Worm (Caenorhabditis elegans) whole organism, L4 larva: ENCODE data around the gene Y45G5AM.6.
A peak's percentile ranks its signal among the peaks of the same experiment; 100 is the strongest.

Experiments used
- F37D6.2 ChIP-seq: sonication (generic microtip); optimal IDR thresholded peaks from 2 replicates; lab custom pipeline; 2016; ENCODE audit warnings: mild to moderate bottlenecking, missing genetic modification characterization, missing compliant biosample characterization
- R02D3.7 ChIP-seq: fragments of 150-350 bp; sonication (generic microtip); optimal IDR thresholded peaks from 3 replicates; lab custom pipeline; 2014; ENCODE audit warnings: missing biosample characterization, missing genetic modification characterization
- T26A8.4 ChIP-seq: fragments of 200-800 bp; sonication (Bioruptor generic); IDR thresholded peaks from 2 replicates; pipeline ENCODE4 v1.3.6; 2022; ENCODE audit warnings: missing genetic modification characterization, missing compliant biosample characterization
- Y105C5A.15 ChIP-seq: fragments of 200-800 bp; sonication (Bioruptor generic); IDR thresholded peaks from 2 replicates; pipeline ENCODE4 v1.3.6; 2022; ENCODE audit warnings: missing genetic modification characterization, missing compliant biosample characterization
- Y75B8A.6 ChIP-seq: fragments of 200-800 bp; sonication (Bioruptor generic); IDR thresholded peaks from 2 replicates; pipeline ENCODE4 v1.3.6; 2022; ENCODE audit warnings: missing genetic modification reagents, missing genetic modification characterization, missing compliant biosample characterization
- ZK337.2 ChIP-seq: fragments of 200-800 bp; sonication (Bioruptor generic); IDR thresholded peaks from 2 replicates; pipeline ENCODE4 v1.3.6; 2022; ENCODE audit warnings: missing genetic modification reagents, missing genetic modification characterization, missing compliant biosample characterization
- ama-1 ChIP-seq: fragments of 150-350 bp; optimal IDR thresholded peaks from 2 replicates; lab custom pipeline; 2014; ENCODE audit warnings: inconsistent platforms, mixed read lengths
- attf-4 ChIP-seq: sonication (generic microtip); optimal IDR thresholded peaks from 3 replicates; lab custom pipeline; 2017; ENCODE audit warnings: missing biosample characterization, missing genetic modification characterization
- ceh-32 ChIP-seq: sonication (generic microtip); optimal IDR thresholded peaks from 2 replicates; lab custom pipeline; 2016; ENCODE audit warnings: mild to moderate bottlenecking, missing genetic modification characterization, missing compliant biosample characterization; ENCODE audit not compliant: poor library complexity
- ceh-62 ChIP-seq: sonication (generic microtip); optimal IDR thresholded peaks from 2 replicates; lab custom pipeline; 2017; ENCODE audit warnings: missing biosample characterization, missing genetic modification characterization
- cey-2 ChIP-seq: sonication (generic microtip); optimal IDR thresholded peaks from 3 replicates; lab custom pipeline; 2017; ENCODE audit warnings: missing genetic modification characterization, mild to moderate bottlenecking, missing compliant biosample characterization, antibody characterized with exemption, borderline replicate concordance; ENCODE audit not compliant: insufficient read depth
- ctbp-1 ChIP-seq: fragments of 200-800 bp; sonication (Bioruptor generic); IDR thresholded peaks from 2 replicates; pipeline ENCODE4 v1.3.6; 2022; ENCODE audit warnings: missing genetic modification reagents, missing genetic modification characterization, missing compliant biosample characterization
- daf-12 ChIP-seq: fragments of 150-350 bp; optimal IDR thresholded peaks from 2 replicates; lab custom pipeline; 2014; ENCODE audit warnings: missing biosample characterization, missing genetic modification reagents, missing genetic modification characterization
- daf-16 ChIP-seq, 3 experiments: sonication (generic microtip); optimal IDR thresholded peaks; 2 replicates each; lab custom pipeline; 2016 to 2017; ENCODE audit warnings: missing genetic modification characterization in 3 of 3, missing genetic modification reagents in 3 of 3, mild to moderate bottlenecking in 2 of 3, missing compliant biosample characterization in 2 of 3, missing biosample characterization in 1 of 3, moderate library complexity in 1 of 3
- daf-19 ChIP-seq: fragments of 200-800 bp; sonication (Bioruptor generic); conservative IDR thresholded peaks from 2 replicates; pipeline ENCODE4 v1.3.6; 2022; ENCODE audit warnings: missing genetic modification characterization, missing compliant biosample characterization
- dmd-9 ChIP-seq: fragments of 200-800 bp; sonication (Bioruptor generic); IDR thresholded peaks from 2 replicates; pipeline ENCODE4 v1.3.6; 2022; ENCODE audit warnings: missing genetic modification reagents, missing genetic modification characterization, missing compliant biosample characterization
- dve-1 ChIP-seq: sonication (generic microtip); optimal IDR thresholded peaks from 2 replicates; lab custom pipeline; 2017; ENCODE audit warnings: antibody characterized with exemption, mild to moderate bottlenecking, missing genetic modification characterization, missing compliant biosample characterization; ENCODE audit not compliant: insufficient read depth
- egl-27 ChIP-seq: sonication (generic microtip); optimal IDR thresholded peaks from 3 replicates; lab custom pipeline; 2017; ENCODE audit warnings: missing biosample characterization, missing genetic modification reagents, missing genetic modification characterization
- egl-43 ChIP-seq: fragments of 200-800 bp; sonication (Bioruptor generic); IDR thresholded peaks from 2 replicates; pipeline ENCODE4 v1.3.6; 2022; ENCODE audit warnings: missing genetic modification reagents, missing genetic modification characterization, missing compliant biosample characterization
- fkh-10 ChIP-seq: fragments of 150-350 bp; optimal IDR thresholded peaks from 2 replicates; lab custom pipeline; 2014; ENCODE audit warnings: missing biosample characterization, missing genetic modification reagents, missing genetic modification characterization
- hlh-11 ChIP-seq: fragments of 200-800 bp; sonication (Bioruptor generic); optimal IDR thresholded peaks from 2 replicates; lab custom pipeline; 2018; ENCODE audit warnings: mild to moderate bottlenecking, missing genetic modification characterization, missing compliant biosample characterization
- hlh-30 ChIP-seq: sonication (generic microtip); optimal IDR thresholded peaks from 2 replicates; lab custom pipeline; 2017; ENCODE audit warnings: antibody characterized with exemption, mild to moderate bottlenecking, missing genetic modification characterization, missing compliant biosample characterization; ENCODE audit not compliant: insufficient read depth
- jun-1 ChIP-seq: fragments of 150-350 bp; optimal IDR thresholded peaks from 2 replicates; lab custom pipeline; 2014; ENCODE audit warnings: missing biosample characterization, missing genetic modification reagents, missing genetic modification characterization
- lim-7 ChIP-seq: fragments of 200-800 bp; sonication (Bioruptor generic); IDR thresholded peaks from 2 replicates; pipeline ENCODE4 v1.3.6; 2022; ENCODE audit warnings: missing genetic modification characterization, missing compliant biosample characterization
- lin-15B ChIP-seq: fragments of 150-350 bp; sonication (generic microtip); optimal IDR thresholded peaks from 3 replicates; lab custom pipeline; 2014; ENCODE audit warnings: missing biosample characterization, missing genetic modification characterization
- lin-29 ChIP-seq: fragments of 200-800 bp; sonication (Bioruptor generic); IDR thresholded peaks from 2 replicates; pipeline ENCODE4 v1.3.6; 2022; ENCODE audit warnings: missing genetic modification reagents, missing genetic modification characterization, missing compliant biosample characterization
- lin-38 ChIP-seq: fragments of 200-800 bp; sonication (Bioruptor generic); IDR thresholded peaks from 2 replicates; pipeline ENCODE4 v1.3.6; 2022; ENCODE audit warnings: missing genetic modification reagents, missing genetic modification characterization, missing compliant biosample characterization
- lir-3 ChIP-seq: sonication (generic microtip); optimal IDR thresholded peaks from 2 replicates; lab custom pipeline; 2016; ENCODE audit warnings: mild to moderate bottlenecking, missing genetic modification characterization, missing compliant biosample characterization
- lsy-2 ChIP-seq, 2 experiments: fragments of 150-350 bp in 1 of 2; sonication (generic microtip) in 1 of 2; optimal IDR thresholded peaks; 2 replicates each; lab custom pipeline; 2014 to 2017; ENCODE audit warnings: missing biosample characterization in 2 of 2, missing genetic modification characterization in 2 of 2
- madf-9 ChIP-seq: fragments of 200-800 bp; sonication (Bioruptor generic); conservative IDR thresholded peaks from 2 replicates; pipeline ENCODE4 v1.3.6; 2022; ENCODE audit warnings: missing genetic modification reagents, missing genetic modification characterization, missing compliant biosample characterization
- mdt-29 ChIP-seq: fragments of 200-800 bp; sonication (Bioruptor generic); IDR thresholded peaks from 2 replicates; pipeline ENCODE4 v1.3.6; 2022; ENCODE audit warnings: missing genetic modification reagents, missing genetic modification characterization, missing compliant biosample characterization
- mep-1 ChIP-seq: fragments of 150-350 bp; sonication (generic microtip); optimal IDR thresholded peaks from 3 replicates; lab custom pipeline; 2014; ENCODE audit warnings: missing biosample characterization, missing genetic modification characterization
- nhr-10 ChIP-seq: fragments of 150-350 bp; optimal IDR thresholded peaks from 2 replicates; lab custom pipeline; 2014; ENCODE audit warnings: missing biosample characterization, missing genetic modification characterization
- nhr-237 ChIP-seq: sonication (generic microtip); optimal IDR thresholded peaks from 2 replicates; lab custom pipeline; 2017; ENCODE audit warnings: missing biosample characterization, missing genetic modification characterization
- nhr-25 ChIP-seq: sonication (generic microtip); optimal IDR thresholded peaks from 2 replicates; lab custom pipeline; 2017; ENCODE audit warnings: missing genetic modification characterization, mild to moderate bottlenecking, missing compliant biosample characterization, antibody characterized with exemption, moderate library complexity, borderline replicate concordance; ENCODE audit not compliant: insufficient read depth
- nhr-28 ChIP-seq: fragments of 150-350 bp; optimal IDR thresholded peaks from 2 replicates; lab custom pipeline; 2014; ENCODE audit warnings: missing biosample characterization, missing genetic modification characterization
- nhr-42 ChIP-seq: fragments of 200-800 bp; sonication (Bioruptor generic); IDR thresholded peaks from 2 replicates; pipeline ENCODE4 v1.3.6; 2022; ENCODE audit warnings: missing genetic modification characterization, missing compliant biosample characterization
- nhr-48 ChIP-seq: sonication (generic microtip); optimal IDR thresholded peaks from 2 replicates; lab custom pipeline; 2016; ENCODE audit warnings: mild to moderate bottlenecking, missing genetic modification characterization, missing compliant biosample characterization
- nhr-6 ChIP-seq: fragments of 150-350 bp; optimal IDR thresholded peaks from 2 replicates; lab custom pipeline; 2014; ENCODE audit warnings: missing biosample characterization, missing genetic modification characterization
- pqm-1 ChIP-seq: sonication (generic microtip); optimal IDR thresholded peaks from 2 replicates; lab custom pipeline; 2017; ENCODE audit warnings: missing biosample characterization, missing genetic modification characterization
- rbr-2 ChIP-seq: sonication (generic microtip); optimal IDR thresholded peaks from 2 replicates; lab custom pipeline; 2016; ENCODE audit warnings: missing genotype, missing genetic modification characterization, missing compliant biosample characterization
- set-16 ChIP-seq: fragments of 200-800 bp; sonication (Bioruptor generic); IDR thresholded peaks from 2 replicates; pipeline ENCODE4 v1.3.6; 2022; ENCODE audit warnings: missing genetic modification reagents, missing genetic modification characterization, missing compliant biosample characterization
- skn-1 ChIP-seq: fragments of 150-350 bp; optimal IDR thresholded peaks from 2 replicates; lab custom pipeline; 2014; ENCODE audit warnings: missing biosample characterization, missing genetic modification characterization
- snpc-1.2 ChIP-seq: fragments of 200-800 bp; sonication (Bioruptor generic); IDR thresholded peaks from 2 replicates; pipeline ENCODE4 v1.3.6; 2022; ENCODE audit warnings: missing genetic modification reagents, missing genetic modification characterization, missing compliant biosample characterization
- spr-1 ChIP-seq: sonication (generic microtip); optimal IDR thresholded peaks from 2 replicates; lab custom pipeline; 2016; ENCODE audit warnings: mild to moderate bottlenecking, missing genetic modification characterization, missing compliant biosample characterization
- tag-97 ChIP-seq: fragments of 200-800 bp; sonication (Bioruptor generic); IDR thresholded peaks from 2 replicates; pipeline ENCODE4 v1.3.6; 2022; ENCODE audit warnings: missing genetic modification characterization, missing compliant biosample characterization
- tra-1 ChIP-seq: fragments of 200-800 bp; sonication (Bioruptor generic); IDR thresholded peaks from 2 replicates; pipeline ENCODE4 v1.3.6; 2022; ENCODE audit warnings: missing genetic modification reagents, missing genetic modification characterization, missing compliant biosample characterization
- zag-1 ChIP-seq: fragments of 150-350 bp; optimal IDR thresholded peaks from 2 replicates; lab custom pipeline; 2014; ENCODE audit warnings: missing biosample characterization, missing genetic modification characterization
- zfp-2 ChIP-seq: sonication (generic microtip); optimal IDR thresholded peaks from 2 replicates; lab custom pipeline; 2016; ENCODE audit warnings: mild to moderate bottlenecking, missing genetic modification characterization, missing compliant biosample characterization
- zip-2 ChIP-seq: fragments of 150-350 bp; optimal IDR thresholded peaks from 2 replicates; lab custom pipeline; 2014; ENCODE audit warnings: missing biosample characterization, missing genetic modification characterization
- ztf-11 ChIP-seq: fragments of 150-350 bp; optimal IDR thresholded peaks from 2 replicates; lab custom pipeline; 2014; ENCODE audit warnings: missing biosample characterization, missing genetic modification characterization

Gene Y45G5AM.6

DNA sequence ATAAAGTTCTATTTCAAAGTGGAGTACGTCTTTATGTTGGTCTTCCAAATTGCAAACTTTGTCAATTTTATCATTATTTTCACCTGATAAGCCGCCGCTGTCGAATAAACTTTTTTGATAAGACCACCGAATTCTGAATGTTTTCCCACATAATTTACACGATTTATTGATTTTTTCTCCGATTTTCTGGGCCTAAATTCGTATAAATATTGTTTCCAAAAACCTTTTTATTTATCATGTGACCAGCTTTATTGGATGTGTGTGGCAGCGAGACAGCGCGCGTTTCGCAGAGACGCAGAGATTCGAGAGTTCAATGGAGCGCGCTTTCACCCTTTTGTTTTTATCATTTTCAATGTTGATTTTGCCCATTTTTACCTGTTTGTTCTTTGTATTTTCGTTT lies 9.1 kb downstream of the Y45G5AM.6 start (continued):
- TF ChIP-seq mdt-29 (GFP tag; lab: Robert Waterston, UW) = no peak
- peak; percentile 99 for TF ChIP-seq hlh-30
- TF ChIP-seq dve-1 (tag; lab: Kevin White, UChicago) = peak; percentile 90
- no peak for TF ChIP-seq lim-7 (GFP tag; lab: Robert Waterston, UW)
- TF ChIP-seq zip-2 (tag; lab: Kevin White, UChicago) = peak; percentile 21
- peak; percentile 18 for TF ChIP-seq fkh-10
- no peak for TF ChIP-seq set-16
- no peak for TF ChIP-seq nhr-10
- no peak for TF ChIP-seq ceh-32 (tag; lab: Kevin White, UChicago)
- no peak for TF ChIP-seq tag-97 (GFP tag; lab: Robert Waterston, UW)
- 0 out of 2 replicates have a peak, but pooled peaks have one; percentile 44 for TF ChIP-seq tra-1 (GFP tag; lab: Robert Waterston, UW)
- no peak for TF ChIP-seq zag-1 (tag; lab: Kevin White, UChicago)
- peak in 1 of 2 experiments; percentile 31 for TF ChIP-seq daf-16 (GFP tag; optimal IDR thresholded peaks at IDR 0.05; lab: Kevin White, UChicago)
- peak; percentile 66 for TF ChIP-seq daf-16 (tag; optimal IDR thresholded peaks at IDR 0.05; lab: Kevin White, UChicago)
- TF ChIP-seq nhr-25 = no peak
- TF ChIP-seq hlh-11 = peak; percentile 90
- TF ChIP-seq egl-43 (GFP tag; lab: Robert Waterston, UW) = no peak
- TF ChIP-seq mep-1 = peak; percentile 82
- no peak for TF ChIP-seq ceh-62 (tag; lab: Kevin White, UChicago)
- TF ChIP-seq madf-9 (GFP tag; lab: Robert Waterston, UW) = no peak
- no peak for TF ChIP-seq ztf-11 (tag; lab: Kevin White, UChicago)
- no peak for TF ChIP-seq jun-1 (tag; lab: Kevin White, UChicago)
- TF ChIP-seq lir-3 (tag; lab: Kevin White, UChicago) = no peak
- TF ChIP-seq zfp-2 (tag; lab: Kevin White, UChicago) = no peak
- TF ChIP-seq lsy-2 (tag; optimal IDR thresholded peaks at IDR 0.05; lab: Kevin White, UChicago) = peak in 1 of 2 experiments; percentile 87
- TF ChIP-seq cey-2 (tag; lab: Kevin White, UChicago) = no peak
- TF ChIP-seq ZK337.2 (GFP tag; lab: Robert Waterston, UW) = no peak
- TF ChIP-seq nhr-48 (tag; lab: Kevin White, UChicago) = peak; percentile 36
- peak; percentile 94 for TF ChIP-seq lin-38 (GFP tag; lab: Robert Waterston, UW)
- TF ChIP-seq Y75B8A.6 (GFP tag; lab: Robert Waterston, UW) = no peak
- TF ChIP-seq rbr-2 (tag; lab: Kevin White, UChicago) = peak; percentile 75
- TF ChIP-seq daf-19 (GFP tag; lab: Robert Waterston, UW) = no peak
- peak; percentile 46 for TF ChIP-seq nhr-28
- 0 out of 2 replicates have a peak, but pooled peaks have one; percentile 20 for TF ChIP-seq ctbp-1 (GFP tag; lab: Robert Waterston, UW)
- TF ChIP-seq attf-4 = no peak
- TF ChIP-seq egl-27 (tag; lab: Kevin White, UChicago) = no peak
- TF ChIP-seq nhr-42 (GFP tag; lab: Robert Waterston, UW) = peak; percentile 57; the same call in 1 of the 2 replicates
- no peak for TF ChIP-seq snpc-1.2 (GFP tag; lab: Robert Waterston, UW)
- TF ChIP-seq F37D6.2 = peak; percentile 17
- no peak for TF ChIP-seq Y105C5A.15 (GFP tag; lab: Robert Waterston, UW)
- TF ChIP-seq skn-1 (tag; lab: Kevin White, UChicago) = no peak
- TF ChIP-seq spr-1 = no peak
- no peak for TF ChIP-seq lin-15B
- TF ChIP-seq lin-29 (GFP tag; lab: Robert Waterston, UW) = no peak
- no peak for TF ChIP-seq nhr-237 (tag; lab: Kevin White, UChicago)
- TF ChIP-seq dmd-9 = no peak
- TF ChIP-seq T26A8.4 (GFP tag; lab: Robert Waterston, UW) = peak; percentile 30; the same call in 1 of the 2 replicates
- no peak for TF ChIP-seq daf-12 (tag; lab: Kevin White, UChicago)
- no peak for TF ChIP-seq R02D3.7 (tag; lab: Kevin White, UChicago)
- TF ChIP-seq nhr-6 (tag; lab: Kevin White, UChicago) = no peak
- peak; percentile 81 for TF ChIP-seq pqm-1 (tag; lab: Kevin White, UChicago)
- TF ChIP-seq ama-1 (lab: Kevin White, UChicago) = no peak
